Fruit fly (Drosophila melanogaster): ENCODE data around the gene trn.

- TF ChIP-seq CTCF (optimal IDR thresholded peaks at IDR 0.05) (no peak), CG8478 (optimal IDR thresholded peaks at IDR 0.05) (no peak)
These were observed 21.4 kb downstream of the trn start for dm6 chr3L:13135382-13135928.

Measured in S2 (cell line).